Worm (Caenorhabditis elegans): Measurements from ENCODE around the gene C28C12.1.

- no peak for TF ChIP-seq ztf-11 (tag; optimal IDR thresholded peaks at IDR 0.05)
- no peak for TF ChIP-seq nhr-237 (tag; optimal IDR thresholded peaks at IDR 0.05)
- TF ChIP-seq egl-5 (tag; optimal IDR thresholded peaks at IDR 0.05), result no peak
- TF ChIP-seq fos-1 (tag; optimal IDR thresholded peaks at IDR 0.05), result no peak
- TF ChIP-seq aly-2 (tag; optimal IDR thresholded peaks at IDR 0.05), result no peak
- TF ChIP-seq ceh-82 (tag; optimal IDR thresholded peaks at IDR 0.05), result no peak
- TF ChIP-seq nhr-28 (tag; optimal IDR thresholded peaks at IDR 0.05), result no peak
These were observed 37.8 kb upstream of the C28C12.1 start, which contains the start of gene str-176 for ce11 chrIV:8463716-8464115.
